Fruit fly (Drosophila melanogaster): ENCODE measurements around the gene Rpn3.

- TF ChIP-seq CTCF (optimal IDR thresholded peaks at IDR 0.05), result peak; percentile 75 to 83
- no peak for TF ChIP-seq CG8478 (optimal IDR thresholded peaks at IDR 0.05)
These were observed 42.5 kb upstream of the Rpn3 start, which contains the start of gene RpL30 for dm6 chr2L:19009130-19009529.
